Fruit fly (Drosophila melanogaster): ENCODE results near the gene Pcmt.

Gene Pcmt

dm6 chr3R:5554082-5554481, at the start of gene Pcmt:
Pcmt (minus strand) TSS chr3R:5554316.
- no peak for TF ChIP-seq Myc (optimal IDR thresholded peaks at IDR 0.05)
- no peak for TF ChIP-seq h (optimal IDR thresholded peaks at IDR 0.05)
- no peak for TF ChIP-seq psq (optimal IDR thresholded peaks at IDR 0.05)
- no peak for TF ChIP-seq ttk (optimal IDR thresholded peaks at IDR 0.05)
- TF ChIP-seq insv (optimal IDR thresholded peaks at IDR 0.05), result no peak
- no peak for TF ChIP-seq Sin3A (optimal IDR thresholded peaks at IDR 0.05)

DNA sequence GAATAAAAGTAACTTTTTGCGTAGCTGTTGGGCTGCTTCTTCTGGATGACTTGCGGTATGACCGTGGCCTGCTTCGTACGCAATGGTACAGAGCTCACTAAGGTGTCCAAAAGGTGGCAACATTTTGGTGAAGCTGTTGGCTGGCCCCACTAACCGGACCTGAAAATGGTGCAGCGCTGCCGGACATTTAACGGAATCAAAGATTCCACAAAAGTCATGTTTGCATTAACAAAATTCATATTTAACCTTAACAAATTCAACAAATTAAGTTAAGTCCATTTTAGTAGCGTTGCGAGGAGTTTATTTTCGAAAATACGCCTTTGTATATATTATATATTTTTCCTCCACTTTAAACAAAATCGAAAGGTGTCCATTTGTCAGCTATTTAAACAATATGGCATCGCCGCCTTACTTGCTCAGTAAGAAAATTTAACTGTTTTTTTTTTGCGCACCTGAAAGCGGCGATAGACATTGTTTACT, 47.0 kb upstream of the Pcmt start, which contains the start of the genes kra and SecS:
kra (minus strand) TSS at position 93 of the 480 bp plus-strand sequence.
SecS (plus strand) TSS at position 390 of the 480 bp plus-strand sequence.
- TF ChIP-seq insv (optimal IDR thresholded peaks at IDR 0.05) (no peak), psq (optimal IDR thresholded peaks at IDR 0.05) (no peak)

DNA sequence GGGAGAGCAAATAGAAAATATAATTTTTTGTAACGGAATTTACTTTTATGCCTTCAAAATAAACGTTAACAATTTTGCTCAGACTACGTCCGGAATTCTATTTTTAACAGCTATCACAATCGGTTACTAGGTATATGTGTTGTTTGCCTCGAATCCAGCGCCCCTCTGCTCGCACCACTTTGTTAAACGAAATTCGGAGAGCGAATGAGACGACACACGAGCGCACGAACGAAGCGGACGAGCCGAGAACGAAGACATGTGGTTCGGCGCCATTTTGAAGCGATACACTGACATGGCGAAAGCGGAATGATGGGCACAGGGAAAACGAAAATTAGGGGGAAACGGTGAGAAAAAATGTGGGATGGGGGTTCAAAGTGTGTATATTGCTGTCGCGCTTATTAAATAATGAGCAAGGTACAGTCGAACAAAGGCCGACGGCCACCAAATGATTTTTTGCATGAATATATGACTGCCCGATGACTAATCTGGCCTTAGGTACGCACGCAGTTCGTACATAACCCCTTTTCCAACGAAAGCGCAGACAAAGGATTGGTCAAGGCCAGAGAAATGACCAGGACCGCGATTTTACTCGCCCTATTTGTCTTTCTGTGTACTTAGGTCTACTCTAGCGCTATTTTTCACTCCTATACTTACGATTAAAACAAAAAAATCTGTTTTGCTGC, 46.4 kb upstream of the Pcmt start:
- no peak for TF ChIP-seq ttk (optimal IDR thresholded peaks at IDR 0.05)
- no peak for TF ChIP-seq psq (optimal IDR thresholded peaks at IDR 0.05)
- no peak for TF ChIP-seq Sin3A (optimal IDR thresholded peaks at IDR 0.05)
- TF ChIP-seq Myc (optimal IDR thresholded peaks at IDR 0.05), result no peak
- TF ChIP-seq h (optimal IDR thresholded peaks at IDR 0.05), result no peak
- no peak for TF ChIP-seq insv (optimal IDR thresholded peaks at IDR 0.05)

- TF ChIP-seq insv (optimal IDR thresholded peaks at IDR 0.05), result no peak
- no peak for TF ChIP-seq psq (optimal IDR thresholded peaks at IDR 0.05)
- TF ChIP-seq h (optimal IDR thresholded peaks at IDR 0.05), result no peak
Observed at dm6 chr3R:5599521-5600360, 45.6 kb upstream of the Pcmt start.

DNA sequence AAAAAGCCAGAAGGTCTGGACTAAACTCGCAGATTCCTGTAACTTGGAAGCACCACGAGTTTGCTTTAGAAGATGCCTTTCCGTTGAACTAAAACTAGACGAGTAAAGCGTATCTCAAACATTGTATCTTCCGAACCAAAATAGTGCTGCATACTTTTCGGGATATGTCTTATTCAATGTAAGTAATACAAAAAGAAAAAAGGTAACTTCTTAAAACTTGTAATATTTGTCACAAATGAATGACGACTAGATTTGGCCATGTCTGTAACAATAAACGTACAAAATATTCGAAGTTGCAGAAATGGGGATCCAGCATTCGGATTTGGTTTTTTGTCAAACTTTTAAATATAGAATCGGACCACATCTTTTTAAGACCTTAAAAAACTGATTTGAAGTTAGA, 40.8 kb upstream of the Pcmt start:
- no peak for TF ChIP-seq Myc (optimal IDR thresholded peaks at IDR 0.05)

DNA sequence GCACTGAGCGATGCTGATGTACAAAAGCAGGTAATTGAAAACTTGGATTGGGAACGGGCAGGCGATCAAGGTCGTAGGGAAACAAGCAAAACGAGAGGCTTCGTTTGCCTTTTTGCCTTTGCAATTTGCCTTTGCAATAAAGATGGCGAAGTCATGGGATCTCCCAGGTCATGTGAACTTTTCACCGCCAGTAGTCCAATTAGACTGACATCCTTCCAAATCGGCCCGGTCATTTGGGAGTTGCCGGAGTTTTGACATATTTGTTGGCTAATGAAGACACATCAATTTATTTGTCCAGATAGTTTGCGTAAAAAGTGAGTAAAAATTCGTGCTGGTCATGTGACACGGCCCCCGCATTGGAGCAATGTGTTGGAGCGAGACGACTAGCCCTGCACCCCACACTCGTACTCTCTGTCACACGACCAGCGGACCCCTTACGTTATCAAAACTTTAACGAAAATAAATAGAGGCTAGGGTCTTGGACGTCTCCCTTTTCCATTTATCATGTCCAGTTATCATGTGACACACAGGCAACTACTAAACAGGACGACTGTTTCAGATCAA, 38.0 kb upstream of the Pcmt start:
- no peak for TF ChIP-seq psq (optimal IDR thresholded peaks at IDR 0.05)
- no peak for TF ChIP-seq Sin3A (optimal IDR thresholded peaks at IDR 0.05)
- no peak for TF ChIP-seq insv (optimal IDR thresholded peaks at IDR 0.05)
- TF ChIP-seq ttk (optimal IDR thresholded peaks at IDR 0.05), result no peak
- TF ChIP-seq h (optimal IDR thresholded peaks at IDR 0.05), result no peak
- TF ChIP-seq Myc (optimal IDR thresholded peaks at IDR 0.05), result no peak

DNA sequence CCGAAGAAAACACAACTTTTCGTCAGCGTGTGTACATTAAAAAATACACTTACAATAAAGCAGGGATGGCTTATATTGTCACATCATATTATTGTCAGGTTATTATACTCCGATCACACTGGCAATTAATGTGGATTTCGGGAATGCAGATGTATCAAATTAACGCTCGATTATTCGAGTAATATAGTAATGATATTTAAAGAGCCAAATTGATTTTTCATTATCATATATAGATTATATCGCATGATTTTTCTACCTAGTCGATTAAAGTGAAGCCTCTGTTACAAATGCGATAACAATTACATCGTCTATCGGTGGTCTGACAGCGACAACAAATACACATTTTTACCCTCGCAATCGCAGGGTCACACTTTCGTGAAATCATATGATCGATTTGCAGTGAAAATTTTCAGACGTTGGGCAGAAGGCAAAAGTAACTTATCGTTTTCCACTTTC, 37.3 kb upstream of the Pcmt start, which contains the start of the genes noi and Vha26:
noi (minus strand) TSS at position 62 of the 456 bp plus-strand sequence.
Vha26 (plus strand) TSS at position 366 of the 456 bp plus-strand sequence.
- TF ChIP-seq psq (optimal IDR thresholded peaks at IDR 0.05), result no peak
- no peak for TF ChIP-seq Sin3A (optimal IDR thresholded peaks at IDR 0.05)
- TF ChIP-seq insv (optimal IDR thresholded peaks at IDR 0.05), result no peak
- TF ChIP-seq ttk (optimal IDR thresholded peaks at IDR 0.05), result no peak
- no peak for TF ChIP-seq h (optimal IDR thresholded peaks at IDR 0.05)
- no peak for TF ChIP-seq Myc (optimal IDR thresholded peaks at IDR 0.05)

- TF ChIP-seq h (optimal IDR thresholded peaks at IDR 0.05), result no peak
- TF ChIP-seq ttk (optimal IDR thresholded peaks at IDR 0.05), result no peak
- TF ChIP-seq psq (optimal IDR thresholded peaks at IDR 0.05), result no peak
- TF ChIP-seq insv (optimal IDR thresholded peaks at IDR 0.05), result no peak
- no peak for TF ChIP-seq Myc (optimal IDR thresholded peaks at IDR 0.05)
- no peak for TF ChIP-seq Sin3A (optimal IDR thresholded peaks at IDR 0.05)
Observed at dm6 chr3R:5588573-5588972, 34.5 kb upstream of the Pcmt start, which contains the start of gene PolZ2. PolZ2 (plus strand) TSS chr3R:5588873.

dm6 chr3R:5587863-5588519, 33.9 kb upstream of the Pcmt start, which contains the start of gene CG2926:
CG2926 (minus strand) TSS chr3R:5588380.
- no peak for TF ChIP-seq insv (optimal IDR thresholded peaks at IDR 0.05)
- TF ChIP-seq Sin3A (optimal IDR thresholded peaks at IDR 0.05), result no peak
- TF ChIP-seq Myc (optimal IDR thresholded peaks at IDR 0.05), result no peak
- no peak for TF ChIP-seq ttk (optimal IDR thresholded peaks at IDR 0.05)
- no peak for TF ChIP-seq psq (optimal IDR thresholded peaks at IDR 0.05)

- TF ChIP-seq Myc (optimal IDR thresholded peaks at IDR 0.05), result no peak
- TF ChIP-seq ttk (optimal IDR thresholded peaks at IDR 0.05), result no peak
- no peak for TF ChIP-seq h (optimal IDR thresholded peaks at IDR 0.05)
- no peak for TF ChIP-seq insv (optimal IDR thresholded peaks at IDR 0.05)
- TF ChIP-seq psq (optimal IDR thresholded peaks at IDR 0.05), result no peak
- TF ChIP-seq Sin3A (optimal IDR thresholded peaks at IDR 0.05), result no peak
Observed at dm6 chr3R:5573883-5574282, 19.8 kb upstream of the Pcmt start.

DNA sequence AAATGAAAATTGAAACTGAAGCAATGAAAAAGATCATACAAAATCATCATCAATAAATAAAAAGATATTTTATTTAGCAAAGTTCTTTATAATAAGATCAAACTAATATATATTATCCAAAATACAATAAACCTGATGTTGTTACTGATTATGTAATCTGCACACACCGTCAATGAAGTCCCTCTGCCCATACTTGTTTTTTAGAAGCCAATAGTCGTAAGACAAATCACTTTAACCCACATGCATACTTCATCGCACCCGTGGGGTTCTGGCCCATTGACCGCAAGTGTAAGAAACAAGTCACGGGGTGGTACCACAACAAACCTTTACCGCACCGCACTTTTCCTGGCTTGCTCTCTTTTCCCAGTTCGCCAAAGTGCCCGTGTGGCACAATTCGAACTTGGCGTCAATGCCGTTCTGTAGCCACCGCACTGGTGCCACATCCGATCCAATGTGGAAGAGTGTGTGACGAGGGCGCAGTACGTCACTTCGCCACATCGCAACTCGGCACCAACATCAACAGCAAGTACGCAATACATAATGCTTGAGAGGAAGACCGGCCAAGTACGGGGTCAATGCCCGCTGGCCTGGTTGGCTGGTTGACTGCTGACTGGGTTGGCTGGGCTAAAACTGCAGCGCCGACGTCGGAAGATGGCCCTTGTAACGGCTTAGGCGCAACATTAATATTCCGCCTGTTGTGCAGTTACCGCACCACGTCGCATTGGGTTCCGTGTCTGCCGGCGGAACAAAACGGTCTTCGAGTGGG, 19.0 kb upstream of the Pcmt start:
- TF ChIP-seq psq (optimal IDR thresholded peaks at IDR 0.05) (no peak), insv (optimal IDR thresholded peaks at IDR 0.05) (no peak), ttk (optimal IDR thresholded peaks at IDR 0.05) (no peak), Sin3A (optimal IDR thresholded peaks at IDR 0.05) (no peak), h (optimal IDR thresholded peaks at IDR 0.05) (no peak), Myc (optimal IDR thresholded peaks at IDR 0.05) (no peak)
